Worm (Caenorhabditis elegans): ENCODE data around the gene tsr-1.

DNA sequence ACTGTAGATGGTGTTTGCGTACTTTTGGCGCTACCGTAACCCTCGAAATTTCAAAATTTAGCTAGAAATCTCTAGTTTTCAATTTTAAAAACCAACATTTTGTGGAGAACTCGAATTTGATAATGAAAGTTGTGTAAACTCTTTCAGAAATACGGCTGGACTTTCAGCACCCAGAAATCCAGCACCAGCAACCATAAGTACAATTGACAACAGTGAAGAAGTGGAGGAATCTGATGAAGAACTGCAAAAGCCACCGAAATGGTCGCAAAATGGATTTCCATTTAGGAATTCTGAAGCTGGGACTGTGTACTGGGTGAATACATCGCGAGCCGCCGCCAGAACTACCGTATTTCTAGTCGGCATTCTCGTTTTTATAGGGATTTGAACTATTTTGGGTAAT lies 10.3 kb upstream of the tsr-1 start, which contains the start of gene F53G2.13:
- TF ChIP-seq W03F9.2 (tag; optimal IDR thresholded peaks at IDR 0.05) (no peak), him-1 (tag; optimal IDR thresholded peaks at IDR 0.05) (no peak)

Data from whole organism, L4/young adult.